Fruit fly (Drosophila melanogaster): Measurements from ENCODE around the gene Msp300.

Msp300 gene

dm6 chr2L:5096761-5097160 is 3.9 kb upstream of the Msp300 start (continued):
- TF ChIP-seq lola (GFP tag; optimal IDR thresholded peaks at IDR 0.05) (no peak), Vsx1 (GFP tag; optimal IDR thresholded peaks at IDR 0.05) (no peak), bigmax (GFP tag; optimal IDR thresholded peaks at IDR 0.05) (no peak), unc-4 (GFP tag; IDR thresholded peaks at IDR 0.05; ENCODE audit: partially characterized antibody) (no peak), CG6765 (GFP tag; optimal IDR thresholded peaks at IDR 0.05) (peak; percentile 85), C15 (GFP tag; IDR thresholded peaks at IDR 0.05) (no peak), CG15269 (tag; optimal IDR thresholded peaks at IDR 0.05) (peak; percentile 24), CG1792 (GFP tag; optimal IDR thresholded peaks at IDR 0.05) (no peak), dimm (GFP tag; IDR thresholded peaks at IDR 0.05) (no peak), bsh (GFP tag; optimal IDR thresholded peaks at IDR 0.05) (no peak), CG8388 (GFP tag; optimal IDR thresholded peaks at IDR 0.05) (no peak), CG7372 (GFP tag; IDR thresholded peaks at IDR 0.05) (no peak), ewg (GFP tag; optimal IDR thresholded peaks at IDR 0.05) (peak; percentile 87), CG10147 (GFP tag; optimal IDR thresholded peaks at IDR 0.05) (no peak), lov (optimal IDR thresholded peaks at IDR 0.05) (no peak), lov (GFP tag; IDR thresholded peaks at IDR 0.05) (no peak), CG15073 (GFP tag; optimal IDR thresholded peaks at IDR 0.05) (no peak), Adf1 (GFP tag; IDR thresholded peaks at IDR 0.05) (no peak), E2f1 (GFP tag; IDR thresholded peaks at IDR 0.05) (no peak), tio (GFP tag; optimal IDR thresholded peaks at IDR 0.05) (no peak), ERR (GFP tag; optimal IDR thresholded peaks at IDR 0.05) (no peak), dysf (GFP tag; IDR thresholded peaks at IDR 0.05) (no peak), CG8359 (GFP tag; optimal IDR thresholded peaks at IDR 0.05; ENCODE audit: borderline replicate concordance) (peak; percentile 53), HLH3B (GFP tag; IDR thresholded peaks at IDR 0.05) (no peak), CG18599 (GFP tag; optimal IDR thresholded peaks at IDR 0.05) (peak; percentile 81), oc (tag; optimal IDR thresholded peaks at IDR 0.05) (no peak), lmd (GFP tag; IDR thresholded peaks at IDR 0.05) (no peak), ase (GFP tag; IDR thresholded peaks at IDR 0.05) (no peak), Hsf (GFP tag; optimal IDR thresholded peaks at IDR 0.05) (no peak), fu2 (GFP tag; optimal IDR thresholded peaks at IDR 0.05) (no peak), NC2α (GFP tag; optimal IDR thresholded peaks at IDR 0.05) (no peak), CG2129 (GFP tag; IDR thresholded peaks at IDR 0.05; ENCODE audit: partially characterized antibody) (no peak), CG8281 (tag; optimal IDR thresholded peaks at IDR 0.05) (no peak), CG3847 (GFP tag; IDR thresholded peaks at IDR 0.05) (no peak), lab (GFP tag; optimal IDR thresholded peaks at IDR 0.05) (peak; percentile 84), ATbp (GFP tag; optimal IDR thresholded peaks at IDR 0.05) (peak; percentile 23), Usf (GFP tag; optimal IDR thresholded peaks at IDR 0.05) (no peak), Ets65A (GFP tag) (no peak), CG12299 (tag; optimal IDR thresholded peaks at IDR 0.05) (peak; percentile 7), dati (GFP tag; IDR thresholded peaks at IDR 0.05) (no peak), nom (GFP tag; optimal IDR thresholded peaks at IDR 0.05) (peak; percentile 55), CG13424 (tag; optimal IDR thresholded peaks at IDR 0.05) (no peak), YL-1 (GFP tag; optimal IDR thresholded peaks at IDR 0.05) (no peak), CG13123 (GFP tag; optimal IDR thresholded peaks at IDR 0.05) (no peak), Pdp1 (GFP tag; optimal IDR thresholded peaks at IDR 0.05) (no peak), sens-2 (GFP tag; IDR thresholded peaks at IDR 0.05) (no peak), Abd-B (GFP tag; optimal IDR thresholded peaks at IDR 0.05) (no peak), CG4282 (GFP tag; optimal IDR thresholded peaks at IDR 0.05) (no peak), tx (GFP tag; optimal IDR thresholded peaks at IDR 0.05) (no peak), bbx (GFP tag; IDR thresholded peaks at IDR 0.05; ENCODE audit: partially characterized antibody) (0 out of 2 replicates have a peak, but pooled peaks have one; percentile 13), CG5953 (GFP tag; IDR thresholded peaks at IDR 0.05) (no peak)

Measured in whole organism, embryonic.